Worm (Caenorhabditis elegans): Measurements from ENCODE around the gene Y25C1A.14.

Y25C1A.14 gene

DNA sequence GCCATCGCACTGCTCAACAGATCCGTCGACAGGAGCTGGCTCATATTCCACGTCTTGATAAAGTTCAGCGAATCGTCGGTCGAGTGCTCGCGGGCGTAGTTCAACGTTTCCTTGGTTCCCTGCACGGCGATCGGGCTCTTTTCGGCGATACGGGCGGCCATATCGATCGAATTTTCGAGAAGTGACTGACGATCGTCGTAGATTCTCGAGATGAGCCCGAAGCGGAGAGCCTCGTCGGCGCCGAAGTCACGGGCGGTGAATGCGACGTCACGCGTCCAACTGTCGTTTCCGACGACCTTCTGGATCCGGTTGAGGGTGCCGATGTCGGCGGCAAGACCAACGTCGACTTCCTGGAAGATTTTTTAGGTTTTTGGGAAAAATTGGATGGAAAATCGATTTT is 12.8 kb upstream of the Y25C1A.14 start:
- TF ChIP-seq nhr-232 (tag; optimal IDR thresholded peaks at IDR 0.05), result no peak
- no peak for TF ChIP-seq ceh-18 (tag; optimal IDR thresholded peaks at IDR 0.05)
- no peak for TF ChIP-seq gmeb-2 (tag; optimal IDR thresholded peaks at IDR 0.05)
- TF ChIP-seq C08G9.2 (tag; optimal IDR thresholded peaks at IDR 0.05), result no peak
- TF ChIP-seq ztf-16 (tag; optimal IDR thresholded peaks at IDR 0.05), result no peak
- TF ChIP-seq ceh-34 (tag; optimal IDR thresholded peaks at IDR 0.05), result no peak
- TF ChIP-seq nfya-1 (tag; optimal IDR thresholded peaks at IDR 0.05), result no peak
- no peak for TF ChIP-seq hlh-15 (tag; optimal IDR thresholded peaks at IDR 0.05)
- no peak for TF ChIP-seq ahr-1 (tag; optimal IDR thresholded peaks at IDR 0.05)
- TF ChIP-seq odd-2 (tag; optimal IDR thresholded peaks at IDR 0.05), result no peak
- no peak for TF ChIP-seq hlh-8 (tag; optimal IDR thresholded peaks at IDR 0.05)
- no peak for TF ChIP-seq ceh-14 (tag; optimal IDR thresholded peaks at IDR 0.05)
- no peak for TF ChIP-seq che-1 (tag; optimal IDR thresholded peaks at IDR 0.05)
- TF ChIP-seq lim-6 (tag; optimal IDR thresholded peaks at IDR 0.05), result no peak
- no peak for TF ChIP-seq sox-2 (GFP tag; IDR thresholded peaks at IDR 0.05)
- TF ChIP-seq mec-3 (tag; optimal IDR thresholded peaks at IDR 0.05; ENCODE audit: borderline replicate concordance), result no peak
- no peak for TF ChIP-seq K09A11.1 (tag; optimal IDR thresholded peaks at IDR 0.05; ENCODE audit: insufficient read depth)
- no peak for TF ChIP-seq unc-3 (GFP tag; conservative IDR thresholded peaks at IDR 0.05)
- no peak for TF ChIP-seq unc-3 (tag; optimal IDR thresholded peaks at IDR 0.05)
- TF ChIP-seq ceh-24 (tag; optimal IDR thresholded peaks at IDR 0.05), result no peak
- no peak for TF ChIP-seq tbx-2 (tag; optimal IDR thresholded peaks at IDR 0.05)

DNA sequence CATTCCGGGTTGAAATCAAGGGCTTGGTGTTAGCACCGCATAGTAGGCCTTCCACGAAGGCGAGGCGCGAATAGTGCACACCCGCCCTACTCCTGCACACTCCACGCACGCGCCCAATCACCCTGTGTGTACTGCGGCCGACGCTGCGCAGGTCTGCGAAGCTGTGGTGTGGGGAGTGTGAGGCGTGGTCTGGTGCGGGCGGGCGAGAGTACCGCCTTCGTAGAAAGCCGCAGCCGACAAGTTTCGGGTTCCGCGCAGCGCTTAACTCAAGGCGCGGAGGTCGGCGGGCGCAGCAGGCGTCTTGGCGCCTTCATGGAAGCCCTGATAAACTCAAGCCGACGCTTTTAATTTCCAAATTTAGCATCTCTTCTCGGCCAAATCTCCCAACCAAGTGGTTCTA is 11.3 kb upstream of the Y25C1A.14 start:
- TF ChIP-seq hlh-6 (tag; optimal IDR thresholded peaks at IDR 0.05) (peak; percentile 34), unc-42 (tag; optimal IDR thresholded peaks at IDR 0.05) (no peak)

DNA sequence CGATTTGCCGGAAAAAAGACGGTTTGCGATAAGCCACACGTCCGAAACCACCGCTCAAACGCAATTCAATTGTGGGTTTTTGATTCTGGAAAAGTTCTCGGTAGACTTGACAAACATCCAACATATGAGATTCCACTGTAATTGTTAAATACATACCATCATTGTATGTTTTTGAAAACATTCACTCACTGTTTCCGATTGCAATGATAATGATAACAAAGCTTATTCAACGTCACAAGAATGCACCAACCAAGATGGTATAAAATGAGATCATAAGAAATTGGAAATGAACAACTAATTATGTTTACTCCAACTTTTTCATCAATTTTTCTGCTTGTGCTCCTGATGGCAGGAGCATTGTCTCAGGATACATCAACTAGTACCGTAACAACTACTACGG is 9.0 kb upstream of the Y25C1A.14 start, which contains the start of gene clec-122:
TSS of gene clec-122 (plus strand) at position 301 of the 400 bp plus-strand sequence.
- TF ChIP-seq C38D4.7 (GFP tag; optimal IDR thresholded peaks at IDR 0.05), result no peak
- no peak for TF ChIP-seq hlh-13 (GFP tag; optimal IDR thresholded peaks at IDR 0.05)
- TF ChIP-seq unc-42 (tag; optimal IDR thresholded peaks at IDR 0.05), result no peak
- TF ChIP-seq unc-86 (tag; optimal IDR thresholded peaks at IDR 0.05), result no peak
- TF ChIP-seq fkh-6 (tag; optimal IDR thresholded peaks at IDR 0.05), result no peak
- TF ChIP-seq pha-2 (tag; optimal IDR thresholded peaks at IDR 0.05), result no peak
- TF ChIP-seq zip-5 (tag; optimal IDR thresholded peaks at IDR 0.05), result no peak
- no peak for TF ChIP-seq Y22D7AL.16 (tag; optimal IDR thresholded peaks at IDR 0.05)
- TF ChIP-seq ceh-6 (GFP tag; optimal IDR thresholded peaks at IDR 0.05), result no peak
- no peak for TF ChIP-seq ceh-19 (GFP tag; optimal IDR thresholded peaks at IDR 0.05)
- no peak for TF ChIP-seq ceh-18 (tag; optimal IDR thresholded peaks at IDR 0.05)
- no peak for TF ChIP-seq ceh-45 (GFP tag; IDR thresholded peaks at IDR 0.05)
- no peak for TF ChIP-seq ceh-31 (tag; optimal IDR thresholded peaks at IDR 0.05)
- TF ChIP-seq sox-2 (GFP tag; IDR thresholded peaks at IDR 0.05), result no peak
- no peak for TF ChIP-seq che-1 (tag; optimal IDR thresholded peaks at IDR 0.05)
- no peak for TF ChIP-seq hlh-30 (tag; optimal IDR thresholded peaks at IDR 0.05; ENCODE audit: insufficient read depth)

DNA sequence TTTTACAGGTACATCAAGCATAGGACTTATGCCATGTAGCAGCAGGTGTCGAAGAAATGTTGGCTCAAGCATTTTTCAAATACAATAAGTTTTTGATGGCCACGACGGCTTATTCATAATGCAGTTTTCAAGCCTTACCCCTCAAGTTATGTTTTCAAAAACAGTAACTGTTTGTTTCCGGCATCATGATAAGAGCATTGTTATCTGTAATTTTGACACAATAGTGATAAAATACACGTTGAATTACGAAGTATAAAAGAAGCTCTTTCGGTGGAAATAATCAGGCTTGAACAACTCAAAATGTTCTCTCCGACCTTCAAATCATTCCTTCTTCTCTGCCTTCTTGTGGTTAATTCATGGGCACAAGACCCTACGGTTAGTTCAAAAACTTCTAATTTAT is 5.3 kb upstream of the Y25C1A.14 start, which contains the start of gene clec-121:
TSS of gene clec-121 (plus strand) at position 301 of the 400 bp plus-strand sequence.
- no peak for TF ChIP-seq ceh-6 (GFP tag; optimal IDR thresholded peaks at IDR 0.05)
- TF ChIP-seq pha-2 (tag; optimal IDR thresholded peaks at IDR 0.05), result no peak
- no peak for TF ChIP-seq ceh-45 (GFP tag; IDR thresholded peaks at IDR 0.05)
- no peak for TF ChIP-seq ceh-48 (tag; optimal IDR thresholded peaks at IDR 0.05)

DNA sequence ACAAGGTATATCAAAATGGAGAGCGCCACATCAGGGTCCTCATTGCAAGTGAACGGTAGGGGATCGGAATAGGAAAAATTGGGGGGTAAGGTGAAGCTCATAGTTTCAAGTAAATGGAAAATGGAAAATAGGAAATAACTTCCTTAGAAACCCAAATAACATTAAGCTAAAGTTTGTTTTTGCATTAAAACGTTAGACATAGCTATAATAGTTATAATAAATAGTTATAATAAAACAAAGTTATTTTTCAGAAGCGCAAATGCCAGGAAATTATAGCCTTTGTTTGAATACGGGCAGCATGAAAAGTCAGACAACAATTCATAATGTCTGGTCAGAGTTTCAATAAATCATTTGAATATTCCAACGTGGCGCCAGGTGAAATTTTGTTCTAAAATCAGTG is 3.8 kb upstream of the Y25C1A.14 start, which contains the start of gene srg-24:
TSS of gene srg-24 (minus strand) at position 101 of the 400 bp plus-strand sequence.
- no peak for TF ChIP-seq elt-2 (tag; optimal IDR thresholded peaks at IDR 0.05)
- no peak for TF ChIP-seq ceh-9 (tag; optimal IDR thresholded peaks at IDR 0.05)
- no peak for TF ChIP-seq tbx-2 (tag; optimal IDR thresholded peaks at IDR 0.05)
- no peak for TF ChIP-seq lin-11 (tag; optimal IDR thresholded peaks at IDR 0.05)
- no peak for TF ChIP-seq unc-3 (GFP tag; conservative IDR thresholded peaks at IDR 0.05)
- no peak for TF ChIP-seq unc-3 (tag; optimal IDR thresholded peaks at IDR 0.05)
- TF ChIP-seq gmeb-2 (tag; optimal IDR thresholded peaks at IDR 0.05), result no peak

Measured in whole organism, late embryonic.